Fruit fly (Drosophila melanogaster) whole organism, wandering third instar larva: ENCODE measurements around the gene CG13048.
A peak's percentile ranks its signal among the peaks of the same experiment; 100 is the strongest.

ENCODE experiments used
- Abd-B ChIP-seq: fragments of >200 bp; optimal IDR thresholded peaks from 2 replicates; lab custom pipeline; 2017; ENCODE audit warnings: missing biosample characterization, missing genetic modification characterization
- CG32264 ChIP-seq: fragments of 200-800 bp; sonication (Bioruptor generic); optimal IDR thresholded peaks from 2 replicates; lab custom pipeline; 2016; ENCODE audit warnings: missing biosample characterization, missing genetic modification characterization
- CrebA ChIP-seq: fragments of 200-800 bp; sonication (Bioruptor generic); optimal IDR thresholded peaks from 2 replicates; lab custom pipeline; 2016; ENCODE audit warnings: missing biosample characterization, mild to moderate bottlenecking, missing genetic modification characterization, borderline replicate concordance
- Dif ChIP-seq: fragments of 200-275, 200-300 bp; sonication (Bioruptor generic); optimal IDR thresholded peaks from 2 replicates; lab custom pipeline; 2018; ENCODE audit warnings: missing biosample characterization, missing genetic modification characterization; ENCODE audit not compliant: partially characterized antibody
- GATAd ChIP-seq: sonication (Bioruptor generic); optimal IDR thresholded peaks from 2 replicates; lab custom pipeline; 2016; ENCODE audit warnings: missing biosample characterization, missing genetic modification characterization
- HLH106 ChIP-seq: fragments of 200-800 bp; optimal IDR thresholded peaks from 3 replicates; lab custom pipeline; 2019; ENCODE audit warnings: missing biosample characterization, mild to moderate bottlenecking, missing genetic modification characterization, moderate library complexity
- Hr78 ChIP-seq: fragments of >200 bp; optimal IDR thresholded peaks from 2 replicates; lab custom pipeline; 2017; ENCODE audit warnings: missing biosample characterization, missing genetic modification characterization
- Hr83 ChIP-seq: fragments of 200-300 bp; sonication (Bioruptor generic); optimal IDR thresholded peaks from 2 replicates; lab custom pipeline; 2016; ENCODE audit warnings: missing biosample characterization, mild to moderate bottlenecking, missing genetic modification characterization, moderate library complexity; ENCODE audit not compliant: poor library complexity, severe bottlenecking
- Jra ChIP-seq: sonication (Bioruptor generic); optimal IDR thresholded peaks from 2 replicates; lab custom pipeline; 2016; ENCODE audit warnings: missing biosample characterization, missing genetic modification characterization
- Mio ChIP-seq: sonication (Bioruptor generic); optimal IDR thresholded peaks from 2 replicates; lab custom pipeline; 2016; ENCODE audit warnings: missing biosample characterization, missing genetic modification characterization
- Myc ChIP-seq: fragments of >200 bp; optimal IDR thresholded peaks from 2 replicates; lab custom pipeline; 2017
- OdsH ChIP-seq: fragments of 200-800 bp; sonication (Bioruptor generic); optimal IDR thresholded peaks from 2 replicates; lab custom pipeline; 2016; ENCODE audit warnings: missing biosample characterization, mild to moderate bottlenecking, missing genetic modification characterization
- Rel ChIP-seq, 2 experiments: fragments of 200-800 bp; sonication (Bioruptor generic) in 1 of 2; optimal IDR thresholded peaks; 2 replicates in 1 of 2; 3 replicates in 1 of 2; lab custom pipeline; 2016 to 2019; ENCODE audit warnings: mild to moderate bottlenecking in 2 of 2, missing biosample characterization in 2 of 2, missing genetic modification characterization in 2 of 2, moderate library complexity in 1 of 2
- Sp1 ChIP-seq: fragments of 200-800 bp; sonication (Bioruptor generic); optimal IDR thresholded peaks from 3 replicates; lab custom pipeline; 2019; ENCODE audit warnings: missing biosample characterization, mild to moderate bottlenecking, missing genetic modification characterization, moderate library complexity
- Vsx2 ChIP-seq: fragments of 200-300, 225-300 bp; sonication (Bioruptor generic); optimal IDR thresholded peaks from 2 replicates; lab custom pipeline; 2018; ENCODE audit warnings: missing biosample characterization, missing genetic modification characterization; ENCODE audit not compliant: partially characterized antibody
- brk ChIP-seq: fragments of 200-800 bp; sonication (Bioruptor generic); optimal IDR thresholded peaks from 2 replicates; lab custom pipeline; 2016; ENCODE audit warnings: missing biosample characterization, mild to moderate bottlenecking, missing genetic modification characterization
- dl ChIP-seq, 2 experiments: fragments of 175-275, 200-275 bp in 1 of 2; fragments of 200-275 bp in 1 of 2; sonication (Bioruptor generic); optimal IDR thresholded peaks; lab custom pipeline; 2018; ENCODE audit warnings: mild to moderate bottlenecking in 2 of 2, missing biosample characterization in 2 of 2, missing genetic modification characterization in 2 of 2, moderate library complexity in 2 of 2; ENCODE audit not compliant: partially characterized antibody in 2 of 2, insufficient read depth in 1 of 2
- dmrt93B ChIP-seq: fragments of 200-800 bp; sonication (Bioruptor generic); optimal IDR thresholded peaks from 2 replicates; lab custom pipeline; 2018; ENCODE audit warnings: missing biosample characterization, mild to moderate bottlenecking, missing genetic modification characterization
- dsf ChIP-seq: sonication (Bioruptor generic); optimal IDR thresholded peaks from 2 replicates; lab custom pipeline; 2016; ENCODE audit warnings: missing biosample characterization, missing genetic modification characterization, borderline replicate concordance
- ey ChIP-seq: fragments of 200-800 bp; sonication (Bioruptor generic); optimal IDR thresholded peaks from 2 replicates; lab custom pipeline; 2016; ENCODE audit warnings: missing biosample characterization, missing genetic modification characterization
- foxo ChIP-seq, 2 experiments: fragments of 200-800 bp; sonication (Bioruptor generic); optimal IDR thresholded peaks; 2 replicates in 1 of 2; 3 replicates in 1 of 2; lab custom pipeline; 2016 to 2017; ENCODE audit warnings: missing biosample characterization in 2 of 2, missing genetic modification characterization in 2 of 2
- fru ChIP-seq: fragments of 200-800 bp; sonication (Bioruptor generic); optimal IDR thresholded peaks from 3 replicates; lab custom pipeline; 2016; ENCODE audit warnings: missing biosample characterization, mild to moderate bottlenecking, missing genetic modification characterization
- h ChIP-seq: fragments of 200-800 bp; sonication (Bioruptor generic); optimal IDR thresholded peaks from 3 replicates; lab custom pipeline; 2016; ENCODE audit warnings: missing biosample characterization, mild to moderate bottlenecking, missing genetic modification characterization
- jim ChIP-seq: fragments of 175-275, 200-325 bp; sonication (Bioruptor generic); optimal IDR thresholded peaks from 2 replicates; lab custom pipeline; 2016; ENCODE audit warnings: missing biosample characterization, mild to moderate bottlenecking, missing genetic modification characterization
- pan ChIP-seq: fragments of >200 bp; optimal IDR thresholded peaks from 2 replicates; lab custom pipeline; 2017
- psq ChIP-seq: fragments of 200-800 bp; sonication (Bioruptor generic); optimal IDR thresholded peaks from 3 replicates; lab custom pipeline; 2017; ENCODE audit warnings: missing biosample characterization, mild to moderate bottlenecking, missing genetic modification characterization, moderate library complexity
- sage ChIP-seq: fragments of 200-800 bp; sonication (Bioruptor generic); optimal IDR thresholded peaks from 2 replicates; lab custom pipeline; 2016; ENCODE audit warnings: missing biosample characterization, mild to moderate bottlenecking, missing genetic modification characterization
- sv ChIP-seq: fragments of 200-800 bp; sonication (Bioruptor generic); optimal IDR thresholded peaks from 3 replicates; lab custom pipeline; 2016; ENCODE audit warnings: missing biosample characterization, missing genetic modification characterization
- usp ChIP-seq: fragments of >200 bp; optimal IDR thresholded peaks from 2 replicates; lab custom pipeline; 2017; ENCODE audit warnings: missing biosample characterization, missing genetic modification characterization

Gene CG13048

DNA sequence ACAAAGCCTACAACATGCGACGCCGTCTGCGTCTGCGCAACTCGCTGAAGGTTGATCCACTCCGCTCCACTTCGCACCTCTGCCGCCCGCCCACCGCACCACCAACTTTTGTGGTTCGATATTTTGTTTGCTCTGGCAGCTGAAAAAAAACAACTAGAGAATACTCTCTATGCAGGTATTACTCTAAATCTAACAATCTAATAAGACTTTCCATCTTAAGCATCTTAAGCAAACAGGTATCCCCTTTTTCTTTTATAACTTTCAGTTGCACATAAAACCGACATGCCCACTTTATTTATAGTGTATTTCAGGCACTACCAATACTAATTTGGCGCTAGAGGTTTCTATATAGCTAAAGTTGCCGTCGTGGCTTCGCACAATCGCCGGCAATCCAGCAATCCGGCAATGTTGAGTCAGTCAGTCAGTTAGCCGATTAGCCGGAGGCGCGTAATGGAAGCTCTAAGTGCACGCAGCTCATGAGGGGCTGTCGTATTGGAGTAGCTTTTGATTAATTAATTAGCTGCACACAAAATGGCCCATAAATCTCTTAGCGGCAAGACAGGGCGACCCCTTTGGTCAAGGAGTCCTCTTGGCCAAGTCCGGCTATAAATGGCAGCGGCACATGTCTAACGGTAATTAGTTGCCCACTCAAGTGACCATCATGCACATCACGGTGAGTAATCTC is 44.6 kb upstream of the CG13048 start, which contains the start of gene CG13058:
TSS of gene CG13058 (plus strand) at position 635 of the 685 bp plus-strand sequence.
- TF ChIP-seq sv (GFP tag; lab: Kevin White, UChicago) (peak; percentile 50), jim (no peak), Rel (GFP tag; optimal IDR thresholded peaks at IDR 0.05; lab: Kevin White, UChicago) (no peak), Rel (tag; optimal IDR thresholded peaks at IDR 0.05; lab: Kevin White, UChicago) (no peak)

dm6 chr3L:16327776-16328175 is 44.1 kb upstream of the CG13048 start, which contains the start of gene CG13038:
Gene CG13038 (minus strand): TSS chr3L:16327893.
- TF ChIP-seq HLH106 (tag; lab: Kevin White, UChicago) (no peak), fru (peak; percentile 7), h (peak; percentile 8)
- TF ChIP-seq, all 38 proteins: peak for 2

DNA sequence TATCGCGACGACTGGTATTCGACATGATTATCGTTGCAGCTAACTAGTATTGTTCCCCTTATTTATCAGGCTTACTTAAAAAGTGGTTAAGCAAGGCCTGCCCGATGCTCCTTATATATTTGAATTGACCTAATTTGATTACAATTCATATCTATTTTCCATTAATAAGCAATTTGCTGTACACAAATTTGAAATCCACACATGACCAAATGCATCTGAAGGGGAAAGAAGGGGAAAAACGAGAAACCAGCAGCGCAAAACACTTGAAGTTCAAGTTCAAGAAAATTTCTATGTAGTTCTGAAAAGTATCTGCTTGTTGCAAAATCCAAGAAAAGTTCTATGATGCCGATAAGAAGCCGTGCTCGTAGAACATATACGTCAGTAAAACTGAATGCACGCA is 42.9 kb upstream of the CG13048 start, which contains the start of the genes CG13040 and CG13039:
TSS of gene CG13040 (minus strand) at position 101 of the 400 bp plus-strand sequence.
TSS of gene CG13039 (minus strand) at position 106 of the 400 bp plus-strand sequence.
- TF ChIP-seq sage (GFP tag; lab: Kevin White, UChicago) (no peak), Sp1 (GFP tag; lab: Kevin White, UChicago) (no peak), foxo (GFP tag; optimal IDR thresholded peaks at IDR 0.05; lab: Kevin White, UChicago) (no peak)

dm6 chr3L:16323372-16323771 is 39.7 kb upstream of the CG13048 start, which contains the start of gene CG13059:
Gene CG13059 (plus strand): TSS chr3L:16323672.
- no peak for TF ChIP-seq dsf (GFP tag; lab: Kevin White, UChicago)
- TF ChIP-seq psq (GFP tag; lab: Kevin White, UChicago) = no peak
- TF ChIP-seq pan (lab: Kevin White, UChicago) = no peak
- no peak for TF ChIP-seq CG32264
- TF ChIP-seq dl (GFP tag; optimal IDR thresholded peaks at IDR 0.05; lab: Kevin White, UChicago; ENCODE audit: insufficient read depth in 1 of 2, partially characterized antibody in 2 of 2) = no peak
- no peak for TF ChIP-seq Hr78 (GFP tag; lab: Kevin White, UChicago)
- no peak for TF ChIP-seq Dif
- no peak for TF ChIP-seq Rel (GFP tag; optimal IDR thresholded peaks at IDR 0.05; lab: Kevin White, UChicago)
- TF ChIP-seq Rel (tag; optimal IDR thresholded peaks at IDR 0.05; lab: Kevin White, UChicago) = no peak
- TF ChIP-seq CrebA (GFP tag; lab: Kevin White, UChicago) = no peak

- TF ChIP-seq OdsH (no peak), Rel (GFP tag; optimal IDR thresholded peaks at IDR 0.05; lab: Kevin White, UChicago) (no peak), Rel (tag; optimal IDR thresholded peaks at IDR 0.05; lab: Kevin White, UChicago) (no peak), Vsx2 (GFP tag; lab: Kevin White, UChicago) (no peak), CrebA (GFP tag; lab: Kevin White, UChicago) (no peak), CG32264 (no peak), h (no peak), HLH106 (tag; lab: Kevin White, UChicago) (no peak), usp (GFP tag; lab: Kevin White, UChicago) (no peak), Mio (GFP tag; lab: Kevin White, UChicago) (no peak), ey (GFP tag; lab: Kevin White, UChicago) (no peak), pan (lab: Kevin White, UChicago) (no peak), jim (no peak), dl (GFP tag; optimal IDR thresholded peaks at IDR 0.05; lab: Kevin White, UChicago; ENCODE audit: insufficient read depth in 1 of 2, partially characterized antibody in 2 of 2) (no peak), dmrt93B (GFP tag; lab: Kevin White, UChicago) (no peak), Abd-B (GFP tag; lab: Kevin White, UChicago) (no peak), Hr83 (GFP tag; lab: Kevin White, UChicago) (no peak), sv (GFP tag; lab: Kevin White, UChicago) (no peak), foxo (GFP tag; optimal IDR thresholded peaks at IDR 0.05; lab: Kevin White, UChicago) (no peak)
Observed at dm6 chr3L:16321172-16321571, 37.5 kb upstream of the CG13048 start, which contains the start of gene CG42718. Gene CG42718 (minus strand): TSS chr3L:16321272.

dm6 chr3L:16319399-16319906 is 35.7 kb upstream of the CG13048 start, which contains the start of the genes CG13041 and CG13060:
Gene CG13041 (minus strand): TSS chr3L:16319526.
Gene CG13060 (plus strand): TSS chr3L:16319856.
- no peak for TF ChIP-seq Jra (GFP tag; lab: Kevin White, UChicago)
- TF ChIP-seq fru = no peak
- no peak for TF ChIP-seq GATAd
- no peak for TF ChIP-seq CG32264
- TF ChIP-seq brk = no peak
- TF ChIP-seq Myc (lab: Kevin White, UChicago) = no peak
- no peak for TF ChIP-seq CrebA (GFP tag; lab: Kevin White, UChicago)
- no peak for TF ChIP-seq dmrt93B (GFP tag; lab: Kevin White, UChicago)
- TF ChIP-seq psq (GFP tag; lab: Kevin White, UChicago) = no peak
